Fruit fly (Drosophila melanogaster): ENCODE data around the gene nbs.

nbs gene

dm6 chr3L:9751625-9752024, 28.6 kb upstream of the nbs start:
- TF ChIP-seq CG33017 (tag; optimal IDR thresholded peaks at IDR 0.05) (no peak), kay (GFP tag; ENCODE audit: borderline replicate concordance) (no peak), CG14711 (tag; optimal IDR thresholded peaks at IDR 0.05) (no peak)

- TF ChIP-seq CG33017 (tag; optimal IDR thresholded peaks at IDR 0.05) (no peak), CG7101 (tag; optimal IDR thresholded peaks at IDR 0.05) (no peak), toe (GFP tag; optimal IDR thresholded peaks at IDR 0.05) (no peak), tj (GFP tag; optimal IDR thresholded peaks at IDR 0.05) (no peak), pad (GFP tag; optimal IDR thresholded peaks at IDR 0.05) (no peak), cnc (optimal IDR thresholded peaks at IDR 0.05) (no peak)
These were observed 22.4 kb upstream of the nbs start for dm6 chr3L:9745393-9745792.

DNA sequence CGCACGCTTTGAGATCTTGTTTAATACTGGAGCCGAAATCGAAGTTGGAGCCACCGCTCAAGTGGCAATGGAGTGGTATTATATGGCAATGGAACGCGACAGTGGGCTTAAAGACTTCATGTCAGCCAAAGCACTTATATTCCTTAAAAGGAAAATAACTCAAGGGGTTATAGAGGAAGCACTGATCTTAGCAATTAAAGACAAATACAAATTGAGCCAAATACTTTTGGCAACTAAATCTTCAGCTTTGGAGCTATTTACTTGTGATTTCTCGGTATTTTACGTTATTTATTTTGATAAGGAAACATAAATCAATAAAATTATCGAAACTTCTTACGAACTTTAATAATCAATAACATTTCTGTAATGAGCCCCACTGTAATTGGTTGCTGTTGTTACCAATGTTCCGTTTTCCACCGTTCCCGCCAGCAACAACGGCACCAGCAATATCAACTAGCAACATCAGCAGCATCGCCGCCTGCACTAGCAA, 21.1 kb upstream of the nbs start:
- no peak for TF ChIP-seq Hr96 (GFP tag; optimal IDR thresholded peaks at IDR 0.05)
- TF ChIP-seq CG7101 (tag; optimal IDR thresholded peaks at IDR 0.05): peak; percentile 30
- TF ChIP-seq Crg-1 (GFP tag; optimal IDR thresholded peaks at IDR 0.05): no peak
- TF ChIP-seq tj (GFP tag; optimal IDR thresholded peaks at IDR 0.05): no peak
- TF ChIP-seq CG14711 (tag; optimal IDR thresholded peaks at IDR 0.05): peak; percentile 52
- TF ChIP-seq CG12768 (GFP tag; optimal IDR thresholded peaks at IDR 0.05): no peak
- no peak for TF ChIP-seq CG7045 (GFP tag; optimal IDR thresholded peaks at IDR 0.05)
- no peak for TF ChIP-seq CG1620 (GFP tag; optimal IDR thresholded peaks at IDR 0.05)
- TF ChIP-seq bab1 (GFP tag; optimal IDR thresholded peaks at IDR 0.05): peak; percentile 86
- no peak for TF ChIP-seq CG33017 (tag; optimal IDR thresholded peaks at IDR 0.05)
- no peak for TF ChIP-seq cic (GFP tag; optimal IDR thresholded peaks at IDR 0.05)
- no peak for TF ChIP-seq cnc (optimal IDR thresholded peaks at IDR 0.05)
- peak; percentile 47 for TF ChIP-seq pad (GFP tag; optimal IDR thresholded peaks at IDR 0.05)
- TF ChIP-seq Clk (GFP tag; optimal IDR thresholded peaks at IDR 0.05): no peak
- TF ChIP-seq Mnt (GFP tag; optimal IDR thresholded peaks at IDR 0.05): no peak

DNA sequence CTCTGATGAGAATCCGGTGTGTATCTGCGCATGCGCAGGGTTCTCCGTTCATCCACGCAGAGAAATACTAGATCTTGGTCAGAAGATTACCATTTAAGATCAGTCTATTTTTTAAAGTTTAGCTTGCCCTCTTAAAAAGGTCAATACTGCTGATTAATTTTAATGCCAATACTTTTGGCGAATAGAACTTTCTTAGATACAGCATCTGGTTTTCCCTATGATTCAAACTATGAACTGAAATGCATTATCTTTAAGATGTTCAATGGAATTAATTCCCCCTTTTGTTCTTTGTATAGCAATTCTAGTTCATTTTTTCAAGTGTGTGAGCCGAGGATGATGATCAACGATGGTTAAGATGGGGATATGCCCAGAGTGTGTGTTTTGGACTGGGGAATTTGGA, 19.3 kb upstream of the nbs start:
- TF ChIP-seq cnc (optimal IDR thresholded peaks at IDR 0.05) (no peak), cic (GFP tag; optimal IDR thresholded peaks at IDR 0.05) (no peak), CG7101 (tag; optimal IDR thresholded peaks at IDR 0.05) (no peak), CG11617 (GFP tag; optimal IDR thresholded peaks at IDR 0.05) (no peak), Mnt (GFP tag; optimal IDR thresholded peaks at IDR 0.05) (no peak), CG5204 (GFP tag; optimal IDR thresholded peaks at IDR 0.05) (no peak), bab1 (GFP tag; optimal IDR thresholded peaks at IDR 0.05) (no peak), Clk (GFP tag; optimal IDR thresholded peaks at IDR 0.05) (no peak), Crg-1 (GFP tag; optimal IDR thresholded peaks at IDR 0.05) (no peak), ovo (GFP tag; optimal IDR thresholded peaks at IDR 0.05) (no peak), CG33017 (tag; optimal IDR thresholded peaks at IDR 0.05) (no peak), kay (GFP tag; ENCODE audit: borderline replicate concordance) (no peak), Hr96 (GFP tag; optimal IDR thresholded peaks at IDR 0.05) (no peak), pad (GFP tag; optimal IDR thresholded peaks at IDR 0.05) (no peak), tj (GFP tag; optimal IDR thresholded peaks at IDR 0.05) (no peak), CG12768 (GFP tag; optimal IDR thresholded peaks at IDR 0.05) (no peak), CG1620 (GFP tag; optimal IDR thresholded peaks at IDR 0.05) (no peak), CG14711 (tag; optimal IDR thresholded peaks at IDR 0.05) (no peak), CG7045 (GFP tag; optimal IDR thresholded peaks at IDR 0.05) (no peak)

dm6 chr3L:9739629-9740028, 16.6 kb upstream of the nbs start:
- no peak for TF ChIP-seq Hr96 (GFP tag; optimal IDR thresholded peaks at IDR 0.05)
- TF ChIP-seq CG33017 (tag; optimal IDR thresholded peaks at IDR 0.05): peak; percentile 16
- no peak for TF ChIP-seq tj (GFP tag; optimal IDR thresholded peaks at IDR 0.05)
- TF ChIP-seq CG12768 (GFP tag; optimal IDR thresholded peaks at IDR 0.05): no peak
- peak; percentile 13 for TF ChIP-seq kay (GFP tag; ENCODE audit: borderline replicate concordance)

- no peak for TF ChIP-seq CG5204 (GFP tag; optimal IDR thresholded peaks at IDR 0.05)
- TF ChIP-seq CG1620 (GFP tag; optimal IDR thresholded peaks at IDR 0.05): no peak
- TF ChIP-seq toe (GFP tag; optimal IDR thresholded peaks at IDR 0.05): no peak
- TF ChIP-seq Crg-1 (GFP tag; optimal IDR thresholded peaks at IDR 0.05): no peak
- no peak for TF ChIP-seq kay (GFP tag; ENCODE audit: borderline replicate concordance)
- no peak for TF ChIP-seq CG11617 (GFP tag; optimal IDR thresholded peaks at IDR 0.05)
- no peak for TF ChIP-seq CG7045 (GFP tag; optimal IDR thresholded peaks at IDR 0.05)
- TF ChIP-seq CG12768 (GFP tag; optimal IDR thresholded peaks at IDR 0.05): no peak
- TF ChIP-seq Mnt (GFP tag; optimal IDR thresholded peaks at IDR 0.05): no peak
- TF ChIP-seq Clk (GFP tag; optimal IDR thresholded peaks at IDR 0.05): no peak
- TF ChIP-seq ovo (GFP tag; optimal IDR thresholded peaks at IDR 0.05): no peak
These were observed 10.6 kb upstream of the nbs start, which contains the start of gene CG6749 for dm6 chr3L:9733563-9733962. Gene CG6749 (minus strand): TSS chr3L:9733807.

- TF ChIP-seq CG11617 (GFP tag; optimal IDR thresholded peaks at IDR 0.05): peak; percentile 21
- TF ChIP-seq CG33017 (tag; optimal IDR thresholded peaks at IDR 0.05): no peak
- peak; percentile 61 for TF ChIP-seq CG7101 (tag; optimal IDR thresholded peaks at IDR 0.05)
- no peak for TF ChIP-seq toe (GFP tag; optimal IDR thresholded peaks at IDR 0.05)
- TF ChIP-seq CG12768 (GFP tag; optimal IDR thresholded peaks at IDR 0.05): peak; percentile 25
- TF ChIP-seq cnc (optimal IDR thresholded peaks at IDR 0.05): no peak
- peak; percentile 5 for TF ChIP-seq bab1 (GFP tag; optimal IDR thresholded peaks at IDR 0.05)
- no peak for TF ChIP-seq Hr96 (GFP tag; optimal IDR thresholded peaks at IDR 0.05)
- TF ChIP-seq CG1620 (GFP tag; optimal IDR thresholded peaks at IDR 0.05): peak; percentile 72
- TF ChIP-seq Crg-1 (GFP tag; optimal IDR thresholded peaks at IDR 0.05): peak; percentile 72
- no peak for TF ChIP-seq Clk (GFP tag; optimal IDR thresholded peaks at IDR 0.05)
- peak; percentile 36 for TF ChIP-seq cic (GFP tag; optimal IDR thresholded peaks at IDR 0.05)
- peak; percentile 57 for TF ChIP-seq pad (GFP tag; optimal IDR thresholded peaks at IDR 0.05)
- no peak for TF ChIP-seq CG5204 (GFP tag; optimal IDR thresholded peaks at IDR 0.05)
- peak; percentile 14 for TF ChIP-seq CG14711 (tag; optimal IDR thresholded peaks at IDR 0.05)
- TF ChIP-seq CG7045 (GFP tag; optimal IDR thresholded peaks at IDR 0.05): no peak
- TF ChIP-seq kay (GFP tag; ENCODE audit: borderline replicate concordance): no peak
- TF ChIP-seq ovo (GFP tag; optimal IDR thresholded peaks at IDR 0.05): no peak
- TF ChIP-seq Mnt (GFP tag; optimal IDR thresholded peaks at IDR 0.05): peak; percentile 38
- no peak for TF ChIP-seq tj (GFP tag; optimal IDR thresholded peaks at IDR 0.05)
These were observed 6.9 kb upstream of the nbs start, which contains the start of gene ATPsynB for dm6 chr3L:9729795-9730421. Gene ATPsynB (plus strand): TSS chr3L:9729999.

Data from whole organism, adult.